Worm (Caenorhabditis elegans) whole organism, L1 larva: ENCODE results near the gene Y57G7A.2.

Experiments
- C34B4.2 ChIP-seq: sonication (generic microtip); optimal IDR thresholded peaks from 2 replicates; lab custom pipeline; 2017; ENCODE audit warnings: mild to moderate bottlenecking, missing genetic modification characterization, missing compliant biosample characterization
- alr-1 ChIP-seq: fragments of 200-800 bp; sonication (Bioruptor generic); optimal IDR thresholded peaks from 2 replicates; lab custom pipeline; 2018; ENCODE audit warnings: borderline replicate concordance, mild to moderate bottlenecking, missing genetic modification characterization, missing compliant biosample characterization
- aly-2 ChIP-seq: fragments of 150-350 bp; optimal IDR thresholded peaks from 2 replicates; lab custom pipeline; 2014; ENCODE audit warnings: missing biosample characterization, missing genetic modification characterization
- blmp-1 ChIP-seq: fragments of 150-350 bp; optimal IDR thresholded peaks from 2 replicates; lab custom pipeline; 2014; ENCODE audit warnings: missing biosample characterization, missing genetic modification characterization
- ceh-82 ChIP-seq, 3 experiments: fragments of 150-350 bp in 1 of 3; sonication (generic microtip) in 2 of 3; optimal IDR thresholded peaks; 2 replicates each; lab custom pipeline; 2014 to 2017; ENCODE audit warnings: missing biosample characterization in 3 of 3, missing genetic modification characterization in 3 of 3
- ceh-88 ChIP-seq: fragments of 200-800 bp; sonication (Bioruptor generic); IDR thresholded peaks from 2 replicates; pipeline ENCODE4 v1.3.6; 2022; ENCODE audit warnings: missing genetic modification characterization, missing compliant biosample characterization
- ces-1 ChIP-seq: fragments of 150-350 bp; optimal IDR thresholded peaks from 2 replicates; lab custom pipeline; 2014; ENCODE audit warnings: missing biosample characterization, missing genetic modification reagents, missing genetic modification characterization
- dsc-1 ChIP-seq: sonication (generic microtip); optimal IDR thresholded peaks from 2 replicates; lab custom pipeline; 2016; ENCODE audit warnings: mild to moderate bottlenecking, missing genetic modification characterization, missing compliant biosample characterization
- efl-1 ChIP-seq, 4 experiments: fragments of 150-350 bp; optimal IDR thresholded peaks in 3 of 4; peaks in 1 of 4; 1 replicate in 1 of 4; 2 replicates in 3 of 4; lab custom pipeline; 2014; ENCODE audit warnings: missing biosample characterization in 2 of 4, missing genetic modification characterization in 2 of 4, missing genetic modification reagents in 2 of 4
- egl-13 ChIP-seq: sonication (generic microtip); optimal IDR thresholded peaks from 2 replicates; lab custom pipeline; 2016; ENCODE audit warnings: missing genotype, missing genetic modification reagents, missing genetic modification characterization, missing compliant biosample characterization
- egl-27 ChIP-seq, 2 experiments: fragments of 150-350 bp in 1 of 2; sonication (generic microtip); optimal IDR thresholded peaks; 3 replicates each; lab custom pipeline; 2017 to 2018; ENCODE audit warnings: missing biosample characterization in 2 of 2, missing genetic modification characterization in 2 of 2, missing genetic modification reagents in 2 of 2
- elt-3 ChIP-seq, 6 experiments: fragments of 150-350 bp in 1 of 6; sonication (generic microtip); optimal IDR thresholded peaks; 2 replicates each; lab custom pipeline; 2017 to 2018; ENCODE audit warnings: missing biosample characterization in 6 of 6, missing genetic modification characterization in 6 of 6, inconsistent platforms in 1 of 6
- ets-5 ChIP-seq: fragments of 200-800 bp; sonication (Bioruptor generic); IDR thresholded peaks from 2 replicates; pipeline ENCODE4 v1.3.6; 2022; ENCODE audit warnings: missing genetic modification characterization, missing compliant biosample characterization
- fkh-10 ChIP-seq: sonication (generic microtip); optimal IDR thresholded peaks from 2 replicates; lab custom pipeline; 2017; ENCODE audit warnings: missing biosample characterization, missing genetic modification reagents, missing genetic modification characterization
- fkh-4 ChIP-seq: sonication (generic microtip); optimal IDR thresholded peaks from 2 replicates; lab custom pipeline; 2016; ENCODE audit warnings: missing compliant biosample characterization, missing genetic modification characterization, borderline replicate concordance
- fkh-8 ChIP-seq: sonication (generic microtip); optimal IDR thresholded peaks from 2 replicates; lab custom pipeline; 2016; ENCODE audit warnings: mild to moderate bottlenecking, missing genetic modification characterization, missing compliant biosample characterization
- fos-1 ChIP-seq: fragments of 150-350 bp; optimal IDR thresholded peaks from 2 replicates; lab custom pipeline; 2014; ENCODE audit warnings: missing biosample characterization, missing genetic modification characterization
- hpl-2 ChIP-seq: fragments of 150-350 bp; optimal IDR thresholded peaks from 2 replicates; lab custom pipeline; 2014; ENCODE audit warnings: missing biosample characterization, missing genetic modification reagents, missing genetic modification characterization
- irx-1 ChIP-seq: sonication (generic microtip); optimal IDR thresholded peaks from 2 replicates; lab custom pipeline; 2016; ENCODE audit warnings: missing genetic modification characterization, missing compliant biosample characterization
- isw-1 ChIP-seq: fragments of 200-800 bp; sonication (Bioruptor generic); IDR thresholded peaks from 2 replicates; pipeline ENCODE4 v1.3.6; 2022; ENCODE audit warnings: missing genetic modification characterization, missing compliant biosample characterization
- jun-1 ChIP-seq: fragments of 150-350 bp; optimal IDR thresholded peaks from 2 replicates; lab custom pipeline; 2014; ENCODE audit warnings: missing biosample characterization, missing genetic modification reagents, missing genetic modification characterization
- lin-13 ChIP-seq: fragments of 150-350 bp; optimal IDR thresholded peaks from 2 replicates; lab custom pipeline; 2014; ENCODE audit warnings: missing biosample characterization, missing genetic modification reagents, missing genetic modification characterization
- lin-14 ChIP-seq: fragments of 200-800 bp; sonication (Bioruptor generic); optimal IDR thresholded peaks from 2 replicates; lab custom pipeline; 2018; ENCODE audit warnings: mild to moderate bottlenecking, missing genetic modification characterization, moderate library complexity, missing compliant biosample characterization
- lin-35 ChIP-seq, 2 experiments: fragments of 150-350 bp; optimal IDR thresholded peaks; 2 replicates each; lab custom pipeline; 2014; ENCODE audit warnings: missing biosample characterization in 2 of 2, missing genetic modification characterization in 2 of 2, missing genetic modification reagents in 2 of 2
- mab-9 ChIP-seq: fragments of 200-800 bp; sonication (Bioruptor generic); IDR thresholded peaks from 2 replicates; pipeline ENCODE4 v1.3.6; 2022; ENCODE audit warnings: missing genetic modification reagents, missing genetic modification characterization, missing compliant biosample characterization
- mdl-1 ChIP-seq, 2 experiments: fragments of 150-350 bp; optimal IDR thresholded peaks; 2 replicates each; lab custom pipeline; 2014 to 2017; ENCODE audit warnings: missing biosample characterization in 2 of 2, missing genetic modification characterization in 2 of 2, inconsistent platforms in 1 of 2
- mef-2 ChIP-seq: fragments of 150-350 bp; optimal IDR thresholded peaks from 2 replicates; lab custom pipeline; 2014; ENCODE audit warnings: missing biosample characterization, missing genetic modification characterization
- nhr-11 ChIP-seq: fragments of 150-350 bp; optimal IDR thresholded peaks from 2 replicates; lab custom pipeline; 2014; ENCODE audit warnings: missing biosample characterization, missing genetic modification characterization
- nhr-19 ChIP-seq: fragments of 200-800 bp; sonication (Bioruptor generic); conservative IDR thresholded peaks from 2 replicates; pipeline ENCODE4 v1.3.6; 2022; ENCODE audit warnings: missing genetic modification characterization, missing compliant biosample characterization
- nhr-20 ChIP-seq: sonication (generic microtip); optimal IDR thresholded peaks from 2 replicates; lab custom pipeline; 2016; ENCODE audit warnings: mild to moderate bottlenecking, missing genetic modification characterization, missing compliant biosample characterization
- nhr-237 ChIP-seq: fragments of 150-350 bp; optimal IDR thresholded peaks from 2 replicates; lab custom pipeline; 2014; ENCODE audit warnings: missing biosample characterization, missing genetic modification characterization
- nhr-28 ChIP-seq: fragments of 150-350 bp; optimal IDR thresholded peaks from 2 replicates; lab custom pipeline; 2014; ENCODE audit warnings: missing biosample characterization, missing genetic modification characterization
- nhr-71 ChIP-seq: sonication (generic microtip); optimal IDR thresholded peaks from 2 replicates; lab custom pipeline; 2016; ENCODE audit warnings: mild to moderate bottlenecking, missing genetic modification characterization, moderate library complexity, missing compliant biosample characterization
- nhr-77 ChIP-seq: fragments of 150-350 bp; optimal IDR thresholded peaks from 2 replicates; lab custom pipeline; 2014; ENCODE audit warnings: missing biosample characterization, missing genetic modification characterization
- nhr-90 ChIP-seq: sonication (generic microtip); optimal IDR thresholded peaks from 2 replicates; lab custom pipeline; 2016; ENCODE audit warnings: mild to moderate bottlenecking, missing genetic modification characterization, missing compliant biosample characterization; ENCODE audit not compliant: poor library complexity
- pax-3 ChIP-seq: fragments of 200-800 bp; sonication (Bioruptor generic); optimal IDR thresholded peaks from 2 replicates; lab custom pipeline; 2018; ENCODE audit warnings: mild to moderate bottlenecking, missing genetic modification characterization, moderate library complexity, missing compliant biosample characterization
- pqm-1 ChIP-seq: sonication (generic microtip); optimal IDR thresholded peaks from 3 replicates; lab custom pipeline; 2017; ENCODE audit warnings: missing biosample characterization, missing genetic modification characterization
- rnt-1 ChIP-seq: sonication (generic microtip); optimal IDR thresholded peaks from 2 replicates; lab custom pipeline; 2016; ENCODE audit warnings: mild to moderate bottlenecking, missing genetic modification characterization, moderate library complexity, missing compliant biosample characterization
- skn-1 ChIP-seq: fragments of 150-350 bp; optimal IDR thresholded peaks from 2 replicates; lab custom pipeline; 2014; ENCODE audit warnings: missing biosample characterization, missing genetic modification characterization
- sox-4 ChIP-seq: sonication (generic microtip); optimal IDR thresholded peaks from 2 replicates; lab custom pipeline; 2016; ENCODE audit warnings: missing genetic modification characterization, missing compliant biosample characterization
- sup-37 ChIP-seq: fragments of 200-800 bp; sonication (Bioruptor generic); optimal IDR thresholded peaks from 2 replicates; lab custom pipeline; 2018; ENCODE audit warnings: mild to moderate bottlenecking, missing genetic modification characterization, missing compliant biosample characterization
- tbx-2 ChIP-seq: sonication (generic microtip); optimal IDR thresholded peaks from 2 replicates; lab custom pipeline; 2016; ENCODE audit warnings: missing genetic modification characterization, missing compliant biosample characterization
- unc-130 ChIP-seq: fragments of 150-350 bp; optimal IDR thresholded peaks from 2 replicates; lab custom pipeline; 2017; ENCODE audit warnings: missing biosample characterization, missing genetic modification characterization, inconsistent platforms
- unc-30 ChIP-seq: sonication (generic microtip); optimal IDR thresholded peaks from 2 replicates; lab custom pipeline; 2017; ENCODE audit warnings: missing biosample characterization, missing genetic modification characterization
- unc-62 ChIP-seq: fragments of 150-350 bp; optimal IDR thresholded peaks from 2 replicates; lab custom pipeline; 2014; ENCODE audit warnings: missing biosample characterization, missing genetic modification reagents, missing genetic modification characterization
- unc-86 ChIP-seq: sonication (generic microtip); optimal IDR thresholded peaks from 2 replicates; lab custom pipeline; 2016; ENCODE audit warnings: missing genetic modification characterization, missing compliant biosample characterization
- unc-98 ChIP-seq: fragments of 200-800 bp; sonication (Bioruptor generic); IDR thresholded peaks from 2 replicates; pipeline ENCODE4 v1.3.6; 2022; ENCODE audit warnings: missing genetic modification characterization, missing compliant biosample characterization
- zip-4 ChIP-seq: fragments of 200-800 bp; sonication (Bioruptor generic); optimal IDR thresholded peaks from 2 replicates; lab custom pipeline; 2018; ENCODE audit warnings: mild to moderate bottlenecking, missing genetic modification characterization, moderate library complexity, missing compliant biosample characterization
- ztf-11 ChIP-seq, 2 experiments: sonication (generic microtip); optimal IDR thresholded peaks; 2 replicates each; lab custom pipeline; 2016 to 2017; ENCODE audit warnings: missing genetic modification characterization in 2 of 2, missing biosample characterization in 1 of 2, missing compliant biosample characterization in 1 of 2

The Y57G7A.2 gene

DNA sequence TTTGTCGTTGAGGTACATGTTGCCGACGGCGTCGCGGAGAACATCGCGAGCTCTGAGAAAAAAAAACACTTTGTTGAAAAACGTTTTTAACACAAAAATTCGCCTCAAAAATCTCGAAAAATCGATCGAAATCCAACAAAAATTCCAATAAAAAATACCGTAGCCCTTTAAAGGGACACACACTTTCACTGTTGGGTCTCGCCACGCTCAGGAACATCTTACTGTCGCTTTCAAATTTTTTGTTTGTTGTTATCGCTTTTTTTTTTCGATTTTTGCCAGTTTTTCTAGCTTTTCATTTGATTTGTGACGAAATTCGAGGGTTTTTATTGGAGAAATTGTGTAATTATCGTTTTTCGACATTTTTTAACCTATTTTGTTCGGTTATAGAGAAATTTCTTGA, 10.7 kb downstream of the Y57G7A.2 start:
- TF ChIP-seq unc-98 (GFP tag; lab: Robert Waterston, UW) (no peak), blmp-1 (tag; lab: Kevin White, UChicago) (no peak), lin-14 (no peak), mef-2 (tag; lab: Kevin White, UChicago) (no peak), lin-35 (GFP tag; optimal IDR thresholded peaks at IDR 0.05; lab: Kevin White, UChicago) (no peak), nhr-90 (tag; lab: Kevin White, UChicago) (no peak), skn-1 (tag; lab: Kevin White, UChicago) (no peak)
- TF ChIP-seq, all 84 proteins: peak for 0

DNA sequence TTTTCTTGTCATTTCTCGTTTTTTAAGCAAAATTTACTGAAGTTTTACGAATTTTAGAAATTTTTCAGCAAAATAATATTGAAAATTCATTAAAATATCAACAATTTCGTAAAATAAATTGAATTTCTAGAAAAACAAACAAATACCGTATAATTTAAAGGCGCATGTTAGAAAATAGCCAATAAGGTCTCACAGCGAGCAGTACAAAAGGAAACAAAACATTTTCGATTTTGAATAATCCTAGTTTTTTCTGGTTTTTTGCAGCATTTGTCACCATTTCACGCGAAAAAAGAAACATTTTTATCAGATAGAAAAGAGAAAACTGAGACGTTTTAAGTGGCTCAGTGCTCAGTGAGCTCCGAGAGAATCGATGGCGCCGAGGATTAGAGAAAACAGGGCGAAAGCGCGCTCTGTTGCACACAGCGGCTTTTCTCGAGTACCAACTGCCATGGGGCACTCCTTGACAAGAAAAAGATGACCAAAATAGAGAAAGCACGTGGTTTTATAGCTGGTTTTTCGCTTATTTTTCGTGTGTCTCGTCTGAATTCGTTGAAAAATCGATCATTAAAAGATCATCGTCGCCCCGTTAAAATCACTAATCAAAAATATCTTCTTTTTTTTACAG, 14.1 kb downstream of the Y57G7A.2 start, which contains the start of the genes alh-6 and fcho-1:
TSS of gene alh-6 (minus strand) at position 242 of the 625 bp plus-strand sequence.
TSS of gene fcho-1 (plus strand) at position 624 of the 625 bp plus-strand sequence.
- TF ChIP-seq egl-13 (tag; lab: Kevin White, UChicago) = no peak
- TF ChIP-seq nhr-28 (tag; lab: Kevin White, UChicago) = no peak
- TF ChIP-seq ces-1 (GFP tag; lab: Kevin White, UChicago) = no peak
- peak in 1 of 6 experiments; percentile 8 for TF ChIP-seq elt-3 (tag; optimal IDR thresholded peaks at IDR 0.05; lab: Kevin White, UChicago)
- no peak for TF ChIP-seq tbx-2 (tag; lab: Kevin White, UChicago)
- TF ChIP-seq pqm-1 = no peak
- TF ChIP-seq ceh-88 (GFP tag; lab: Robert Waterston, UW) = no peak
- TF ChIP-seq ztf-11 (tag; optimal IDR thresholded peaks at IDR 0.05; lab: Kevin White, UChicago) = no peak
- TF ChIP-seq fkh-8 (tag; lab: Kevin White, UChicago) = no peak
- TF ChIP-seq unc-86 (tag; lab: Kevin White, UChicago) = no peak
- TF ChIP-seq ets-5 = no peak
- no peak for TF ChIP-seq mab-9 (GFP tag; lab: Robert Waterston, UW)
- peak; percentile 19 for TF ChIP-seq nhr-20 (tag; lab: Kevin White, UChicago)
- no peak for TF ChIP-seq aly-2
- no peak for TF ChIP-seq zip-4 (GFP tag; lab: Kevin White, UChicago)
- TF ChIP-seq alr-1 (tag; lab: Kevin White, UChicago) = no peak
- no peak for TF ChIP-seq unc-130
- TF ChIP-seq unc-98 (GFP tag; lab: Robert Waterston, UW) = no peak
- no peak for TF ChIP-seq jun-1 (tag; lab: Kevin White, UChicago)
- TF ChIP-seq sox-4 (tag; lab: Kevin White, UChicago) = no peak
- peak; percentile 28 to 46 for TF ChIP-seq lin-35 (GFP tag; optimal IDR thresholded peaks at IDR 0.05; lab: Kevin White, UChicago)
- TF ChIP-seq fkh-4 (tag; lab: Kevin White, UChicago) = no peak
- no peak for TF ChIP-seq mef-2 (tag; lab: Kevin White, UChicago)
- TF ChIP-seq nhr-237 (tag; lab: Kevin White, UChicago) = no peak
- TF ChIP-seq nhr-11 (tag; lab: Kevin White, UChicago) = no peak
- no peak for TF ChIP-seq dsc-1
- TF ChIP-seq sup-37 (GFP tag; lab: Kevin White, UChicago) = no peak
- TF ChIP-seq egl-27 (tag; optimal IDR thresholded peaks at IDR 0.05; lab: Kevin White, UChicago) = no peak
- TF ChIP-seq nhr-19 (GFP tag; lab: Robert Waterston, UW) = no peak
- no peak for TF ChIP-seq pax-3
- no peak for TF ChIP-seq unc-30
- TF ChIP-seq hpl-2 (GFP tag; lab: Kevin White, UChicago) = no peak
- no peak for TF ChIP-seq rnt-1 (tag; lab: Kevin White, UChicago)
- no peak for TF ChIP-seq irx-1 (tag; lab: Kevin White, UChicago)
- TF ChIP-seq nhr-90 (tag; lab: Kevin White, UChicago) = no peak
- TF ChIP-seq nhr-71 (tag; lab: Kevin White, UChicago) = no peak
- TF ChIP-seq fkh-10 (GFP tag; lab: Kevin White, UChicago) = no peak
- TF ChIP-seq fos-1 (tag; lab: Kevin White, UChicago) = no peak
- no peak for TF ChIP-seq nhr-77 (tag; lab: Kevin White, UChicago)
- no peak for TF ChIP-seq C34B4.2 (tag; lab: Kevin White, UChicago)
- peak in 1 of 2 experiments; percentile 19 for TF ChIP-seq mdl-1 (tag; optimal IDR thresholded peaks at IDR 0.05; lab: Kevin White, UChicago)
- TF ChIP-seq isw-1 (GFP tag; lab: Robert Waterston, UW) = peak; percentile 14; the same call in 1 of the 2 replicates
- TF ChIP-seq lin-13 (GFP tag; lab: Kevin White, UChicago) = no peak
- no peak for TF ChIP-seq unc-62 (GFP tag; lab: Kevin White, UChicago)
- peak in 1 of 3 experiments; percentile 11 for TF ChIP-seq ceh-82 (tag; optimal IDR thresholded peaks at IDR 0.05; lab: Kevin White, UChicago)
- peak; percentile 24 to 27 for TF ChIP-seq efl-1 (optimal IDR thresholded peaks at IDR 0.05; lab: Kevin White, UChicago)
- peak in 1 of 2 experiments; percentile 36 for TF ChIP-seq efl-1 (GFP tag; optimal IDR thresholded peaks at IDR 0.05 in 1 of 2; lab: Kevin White, UChicago)
